Fruit fly (Drosophila melanogaster) whole organism, embryonic: ENCODE results near the gene RpS20.

Experiments
- Abd-B ChIP-seq: fragments of 200-800 bp; sonication (Bioruptor generic); optimal IDR thresholded peaks from 2 replicates; lab custom pipeline; 2018; ENCODE audit warnings: missing biosample characterization, mild to moderate bottlenecking, missing genetic modification characterization, moderate library complexity
- Awh ChIP-seq: fragments of 200-800 bp; sonication (Bioruptor generic); IDR thresholded peaks from 2 replicates; pipeline ENCODE4, ENCODE4 v1.3.6; 2022; ENCODE audit warnings: missing biosample characterization, missing genetic modification characterization
- B-H1 ChIP-seq: fragments of 200-800 bp; sonication (Bioruptor generic); IDR thresholded peaks from 3 replicates; pipeline ENCODE4 v1.3.6; 2022; ENCODE audit warnings: missing biosample characterization, missing genetic modification characterization
- CG1024 ChIP-seq: fragments of 200-800 bp; sonication (Bioruptor generic); IDR thresholded peaks from 2 replicates; pipeline ENCODE4 v1.3.6; 2022; ENCODE audit warnings: missing biosample characterization, missing genetic modification characterization
- CG10959 ChIP-seq: fragments of 200-800 bp; sonication (Bioruptor generic); IDR thresholded peaks from 2 replicates; pipeline ENCODE4 v1.3.6; 2022; ENCODE audit warnings: missing biosample characterization, missing genetic modification characterization
- CG10979 ChIP-seq: fragments of 200-800 bp; sonication (Bioruptor generic); optimal IDR thresholded peaks from 2 replicates; lab custom pipeline; 2018; ENCODE audit warnings: missing biosample characterization, mild to moderate bottlenecking, missing genetic modification characterization, moderate library complexity
- CG1233 ChIP-seq: fragments of 200-800 bp; sonication (Bioruptor generic); optimal IDR thresholded peaks from 4 replicates; lab custom pipeline; 2018; ENCODE audit warnings: missing biosample characterization, mild to moderate bottlenecking, missing genetic modification characterization
- CG13775 ChIP-seq: fragments of 200-800 bp; sonication (Bioruptor generic); optimal IDR thresholded peaks from 3 replicates; lab custom pipeline; 2017; ENCODE audit warnings: missing biosample characterization, mild to moderate bottlenecking, missing genetic modification characterization
- CG14667 ChIP-seq: fragments of 200-800 bp; sonication (Bioruptor generic); IDR thresholded peaks from 2 replicates; pipeline ENCODE4 v1.3.6; 2022; ENCODE audit warnings: missing biosample characterization, missing genetic modification characterization
- CG14860 ChIP-seq: fragments of 200-800 bp; sonication (Bioruptor generic); IDR thresholded peaks from 3 replicates; pipeline ENCODE4 v1.3.6; 2022; ENCODE audit warnings: missing biosample characterization, missing genetic modification characterization; ENCODE audit not compliant: partially characterized antibody
- CG15269 ChIP-seq: fragments of 200-800 bp; sonication (Bioruptor generic); optimal IDR thresholded peaks from 2 replicates; lab custom pipeline; 2018; ENCODE audit warnings: missing biosample characterization, mild to moderate bottlenecking, missing genetic modification characterization, moderate library complexity
- CG17612 ChIP-seq: fragments of 200-800 bp; sonication (Bioruptor generic); IDR thresholded peaks from 2 replicates; pipeline ENCODE4 v1.3.6; 2022; ENCODE audit warnings: missing biosample characterization, missing genetic modification characterization
- CG2678 ChIP-seq: fragments of 200-800 bp; sonication (Bioruptor generic); optimal IDR thresholded peaks from 3 replicates; lab custom pipeline; 2019; ENCODE audit warnings: missing biosample characterization, mild to moderate bottlenecking, missing genetic modification characterization, moderate library complexity
- CG31224 ChIP-seq: fragments of 200-800 bp; sonication (Bioruptor generic); IDR thresholded peaks from 2 replicates; pipeline ENCODE4 v1.3.6; 2022; ENCODE audit warnings: missing biosample characterization, missing genetic modification characterization
- CG31441 ChIP-seq: fragments of 200-800 bp; sonication (Bioruptor generic); IDR thresholded peaks from 2 replicates; pipeline ENCODE4 v1.3.6; 2022; ENCODE audit warnings: missing biosample characterization, missing genetic modification characterization
- CG32532 ChIP-seq: fragments of 200-800 bp; sonication (Bioruptor generic); IDR thresholded peaks from 2 replicates; pipeline ENCODE4 v1.3.6; 2022; ENCODE audit warnings: missing biosample characterization, missing genetic modification characterization
- CG3281 ChIP-seq: fragments of 200-800 bp; sonication (Bioruptor generic); optimal IDR thresholded peaks from 3 replicates; lab custom pipeline; 2017; ENCODE audit warnings: missing biosample characterization, mild to moderate bottlenecking, missing genetic modification characterization
- CG33213 ChIP-seq: fragments of 200-800 bp; sonication (Bioruptor generic); optimal IDR thresholded peaks from 3 replicates; lab custom pipeline; 2016; ENCODE audit warnings: missing biosample characterization, missing genetic modification characterization
- CG42726 ChIP-seq: fragments of 200-800 bp; sonication (Bioruptor generic); IDR thresholded peaks from 2 replicates; pipeline ENCODE4 v1.3.6; 2022; ENCODE audit warnings: missing biosample characterization, missing genetic modification characterization; ENCODE audit not compliant: partially characterized antibody
- CG4424 ChIP-seq: fragments of 200-800 bp; sonication (Bioruptor generic); optimal IDR thresholded peaks from 3 replicates; lab custom pipeline; 2016; ENCODE audit warnings: missing biosample characterization, missing genetic modification characterization
- CG5245 ChIP-seq: fragments of 200-800 bp; sonication (Bioruptor generic); optimal IDR thresholded peaks from 3 replicates; lab custom pipeline; 2016; ENCODE audit warnings: missing biosample characterization, missing genetic modification characterization
- CG7271 ChIP-seq: fragments of 200-800 bp; sonication (Bioruptor generic); optimal IDR thresholded peaks from 2 replicates; lab custom pipeline; 2018; ENCODE audit warnings: missing biosample characterization, mild to moderate bottlenecking, missing genetic modification characterization, moderate library complexity
- CG7372 ChIP-seq: fragments of 200-800 bp; sonication (Bioruptor generic); IDR thresholded peaks from 2 replicates; pipeline ENCODE4 v1.3.6; 2022; ENCODE audit warnings: missing biosample characterization, missing genetic modification characterization
- CG7928 ChIP-seq: fragments of 200-800 bp; sonication (Bioruptor generic); optimal IDR thresholded peaks from 2 replicates; lab custom pipeline; 2017; ENCODE audit warnings: missing biosample characterization, mild to moderate bottlenecking, missing genetic modification characterization
- Mad ChIP-seq: fragments of 200-800 bp; sonication (Bioruptor generic); optimal IDR thresholded peaks from 2 replicates; lab custom pipeline; 2016; ENCODE audit warnings: missing biosample characterization, missing genetic modification characterization
- Meics ChIP-seq: fragments of 200-800 bp; sonication (Bioruptor generic); optimal IDR thresholded peaks from 2 replicates; lab custom pipeline; 2017; ENCODE audit warnings: missing biosample characterization, mild to moderate bottlenecking, missing genetic modification characterization
- Myb ChIP-seq: fragments of 200-800 bp; sonication (Bioruptor generic); optimal IDR thresholded peaks from 2 replicates; lab custom pipeline; 2016; ENCODE audit warnings: missing biosample characterization, missing genetic modification characterization
- Rfx ChIP-seq: fragments of 200-800 bp; sonication (Bioruptor generic); IDR thresholded peaks from 2 replicates; pipeline ENCODE4 v1.3.6; 2022; ENCODE audit warnings: missing biosample characterization, missing genetic modification characterization
- Sin3A ChIP-seq: fragments of >200 bp; optimal IDR thresholded peaks from 2 replicates; lab custom pipeline; 2018
- Sry-β ChIP-seq: fragments of 200-800 bp; sonication (Bioruptor generic); optimal IDR thresholded peaks from 2 replicates; lab custom pipeline; 2018; ENCODE audit warnings: missing biosample characterization, mild to moderate bottlenecking, missing genetic modification characterization, moderate library complexity
- al ChIP-seq: fragments of 200-800 bp; sonication (Bioruptor generic); IDR thresholded peaks from 2 replicates; pipeline ENCODE4 v1.3.6; 2022; ENCODE audit warnings: missing biosample characterization, missing genetic modification characterization
- ato ChIP-seq: fragments of 200-800 bp; sonication (Bioruptor generic); IDR thresholded peaks from 2 replicates; pipeline ENCODE4 v1.3.6; 2022; ENCODE audit warnings: missing biosample characterization, missing genetic modification characterization; ENCODE audit not compliant: partially characterized antibody
- bbx ChIP-seq: fragments of 200-800 bp; sonication (Bioruptor generic); IDR thresholded peaks from 2 replicates; pipeline ENCODE4 v1.3.6; 2022; ENCODE audit warnings: missing biosample characterization, missing genetic modification characterization; ENCODE audit not compliant: partially characterized antibody
- br ChIP-seq: fragments of >200 bp; optimal IDR thresholded peaks from 2 replicates; lab custom pipeline; 2017
- caup ChIP-seq: fragments of 200-800 bp; sonication (Bioruptor generic); optimal IDR thresholded peaks from 3 replicates; lab custom pipeline; 2017; ENCODE audit warnings: missing biosample characterization, mild to moderate bottlenecking, missing genetic modification characterization, moderate library complexity; ENCODE audit not compliant: severe bottlenecking
- ewg ChIP-seq: fragments of 200-800 bp; sonication (Bioruptor generic); optimal IDR thresholded peaks from 3 replicates; lab custom pipeline; 2017; ENCODE audit warnings: mild to moderate bottlenecking, missing biosample characterization, missing genetic modification reagents, missing genetic modification characterization
- eyg ChIP-seq: fragments of 200-800 bp; sonication (Bioruptor generic); optimal IDR thresholded peaks from 3 replicates; lab custom pipeline; 2016; ENCODE audit warnings: missing biosample characterization, missing genetic modification characterization
- grau ChIP-seq: fragments of 200-800 bp; optimal IDR thresholded peaks from 3 replicates; lab custom pipeline; 2019; ENCODE audit warnings: missing biosample characterization, mild to moderate bottlenecking, missing genetic modification characterization, moderate library complexity
- grn ChIP-seq: fragments of 200-800 bp; sonication (Bioruptor generic); optimal IDR thresholded peaks from 3 replicates; lab custom pipeline; 2017; ENCODE audit warnings: missing biosample characterization, missing genetic modification characterization
- inv ChIP-seq: fragments of 200-800 bp; sonication (Bioruptor generic); IDR thresholded peaks from 2 replicates; pipeline ENCODE4 v1.3.6; 2022; ENCODE audit warnings: missing biosample characterization, missing genetic modification characterization; ENCODE audit not compliant: partially characterized antibody
- jumu ChIP-seq: fragments of 200-800 bp; sonication (Bioruptor generic); optimal IDR thresholded peaks from 3 replicates; lab custom pipeline; 2016; ENCODE audit warnings: missing biosample characterization, missing genetic modification characterization
- maf-S ChIP-seq: fragments of 200-800 bp; sonication (Bioruptor generic); optimal IDR thresholded peaks from 2 replicates; lab custom pipeline; 2016; ENCODE audit warnings: missing biosample characterization, missing genetic modification characterization
- mirr ChIP-seq: fragments of 200-800 bp; sonication (Bioruptor generic); optimal IDR thresholded peaks from 3 replicates; lab custom pipeline; 2018; ENCODE audit warnings: missing biosample characterization, mild to moderate bottlenecking, missing genetic modification characterization
- pfk ChIP-seq: fragments of 200-800 bp; sonication (Bioruptor generic); optimal IDR thresholded peaks from 2 replicates; lab custom pipeline; 2018; ENCODE audit warnings: missing biosample characterization, mild to moderate bottlenecking, missing genetic modification characterization, moderate library complexity
- slp2 ChIP-seq: fragments of 200-800 bp; sonication (Bioruptor generic); optimal IDR thresholded peaks from 2 replicates; lab custom pipeline; 2016; ENCODE audit warnings: missing biosample characterization, missing genetic modification characterization
- ssp ChIP-seq: fragments of 200-800 bp; sonication (Bioruptor generic); IDR thresholded peaks from 2 replicates; pipeline ENCODE4 v1.3.6; 2022; ENCODE audit warnings: missing biosample characterization, missing genetic modification characterization
- sug ChIP-seq: fragments of 200-800 bp; optimal IDR thresholded peaks from 2 replicates; lab custom pipeline; 2019; ENCODE audit warnings: missing biosample characterization, mild to moderate bottlenecking, missing genetic modification characterization, moderate library complexity
- vvl ChIP-seq: fragments of 200-800 bp; sonication (Bioruptor generic); IDR thresholded peaks from 2 replicates; pipeline ENCODE4 v1.3.6; 2022; ENCODE audit warnings: missing biosample characterization, missing genetic modification characterization
- zen2 ChIP-seq: fragments of 200-800 bp; sonication (Bioruptor generic); IDR thresholded peaks from 3 replicates; pipeline ENCODE4 v1.3.6; 2022; ENCODE audit warnings: missing biosample characterization, missing genetic modification characterization; ENCODE audit not compliant: partially characterized antibody
- zf30C ChIP-seq: fragments of 200-800 bp; sonication (Bioruptor generic); optimal IDR thresholded peaks from 3 replicates; lab custom pipeline; 2018; ENCODE audit warnings: missing biosample characterization, mild to moderate bottlenecking, missing genetic modification characterization

The RpS20 gene

DNA sequence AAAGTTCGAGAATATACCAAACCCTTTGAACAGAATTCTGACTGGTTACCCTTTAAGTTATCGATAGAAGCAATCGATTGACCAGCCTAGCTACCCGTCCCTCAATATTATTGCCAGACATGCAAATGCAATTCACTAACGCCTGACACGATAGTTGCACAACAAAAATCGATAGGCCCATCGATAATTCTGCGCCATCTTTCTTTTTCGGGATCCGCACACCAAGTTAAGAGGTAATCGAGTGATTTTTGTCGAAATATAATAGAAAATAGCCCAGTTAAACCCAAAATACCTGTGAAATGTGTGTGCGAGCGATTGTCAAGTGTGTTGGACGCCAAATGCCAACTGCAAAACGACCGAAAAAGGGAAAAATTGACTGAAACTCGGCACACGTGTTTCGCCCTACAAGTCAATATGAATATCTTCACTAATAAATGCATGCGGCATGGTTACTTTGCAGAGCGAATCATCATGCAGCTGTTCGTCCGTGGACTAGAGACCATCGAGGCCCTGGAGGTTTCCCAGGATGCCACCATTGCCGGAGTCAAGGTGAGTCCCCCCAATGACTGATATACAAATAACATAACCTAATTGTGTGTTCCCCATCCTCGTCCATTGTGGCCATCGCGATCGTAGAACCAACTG lies 28.5 kb downstream of the RpS20 start, which contains the start of gene RpS30 (continued):
- TF ChIP-seq CG31441 (GFP tag; lab: Robert Waterston, UW) (peak; percentile 49), Sry-β (GFP tag; lab: Kevin White, UChicago) (no peak), CG13775 (GFP tag; lab: Kevin White, UChicago) (peak; percentile 62), CG10979 (tag; lab: Kevin White, UChicago) (peak; percentile 11), CG15269 (tag; lab: Kevin White, UChicago) (peak; percentile 24), Myb (GFP tag; lab: Kevin White, UChicago) (peak; percentile 98), Rfx (GFP tag; lab: Robert Waterston, UW) (peak; percentile 71), jumu (no peak), Mad (GFP tag; lab: Kevin White, UChicago) (peak; percentile 48), grn (GFP tag; lab: Kevin White, UChicago) (no peak), CG33213 (peak; percentile 75), CG3281 (GFP tag; lab: Kevin White, UChicago) (peak; percentile 37), slp2 (GFP tag; lab: Kevin White, UChicago) (peak; percentile 15), B-H1 (GFP tag; lab: Robert Waterston, UW) (no peak), inv (peak; percentile 96), Meics (GFP tag; lab: Kevin White, UChicago) (peak; percentile 38), mirr (peak; percentile 38), sug (peak; percentile 60), zen2 (peak; percentile 87), CG10959 (GFP tag; lab: Robert Waterston, UW) (no peak), CG42726 (peak; percentile 97), CG17612 (GFP tag; lab: Robert Waterston, UW) (no peak), CG7271 (tag; lab: Kevin White, UChicago) (peak; percentile 5), CG14860 (peak; percentile 95), CG5245 (GFP tag; lab: Kevin White, UChicago) (peak; percentile 35), CG14667 (no peak), Abd-B (GFP tag; lab: Kevin White, UChicago) (peak; percentile 6), maf-S (GFP tag; lab: Kevin White, UChicago) (peak; percentile 14), ewg (GFP tag; lab: Kevin White, UChicago) (peak; percentile 51), pfk (GFP tag; lab: Kevin White, UChicago) (no peak), CG1024 (GFP tag; lab: Robert Waterston, UW) (no peak), CG4424 (GFP tag; lab: Kevin White, UChicago) (peak; percentile 3), CG7372 (GFP tag; lab: Robert Waterston, UW) (no peak), eyg (peak; percentile 36), CG31224 (GFP tag; lab: Robert Waterston, UW) (no peak), bbx (GFP tag; lab: Robert Waterston, UW) (peak; percentile 98), CG2678 (tag; lab: Kevin White, UChicago) (no peak), br (lab: Kevin White, UChicago) (no peak), ssp (GFP tag; lab: Robert Waterston, UW) (no peak), CG7928 (GFP tag; lab: Kevin White, UChicago) (peak; percentile 84), vvl (GFP tag; lab: Robert Waterston, UW) (peak; percentile 77), ato (GFP tag; lab: Robert Waterston, UW) (peak; percentile 92), al (GFP tag; lab: Robert Waterston, UW) (no peak), caup (GFP tag; lab: Kevin White, UChicago) (peak; percentile 42), Awh (no peak), Sin3A (lab: Kevin White, UChicago) (peak; percentile 75), grau (peak; percentile 49), zf30C (no peak), CG32532 (GFP tag; lab: Robert Waterston, UW) (peak; percentile 69), CG1233 (peak; percentile 16)
